Worm (Caenorhabditis elegans): ENCODE results near the gene lys-7.

DNA sequence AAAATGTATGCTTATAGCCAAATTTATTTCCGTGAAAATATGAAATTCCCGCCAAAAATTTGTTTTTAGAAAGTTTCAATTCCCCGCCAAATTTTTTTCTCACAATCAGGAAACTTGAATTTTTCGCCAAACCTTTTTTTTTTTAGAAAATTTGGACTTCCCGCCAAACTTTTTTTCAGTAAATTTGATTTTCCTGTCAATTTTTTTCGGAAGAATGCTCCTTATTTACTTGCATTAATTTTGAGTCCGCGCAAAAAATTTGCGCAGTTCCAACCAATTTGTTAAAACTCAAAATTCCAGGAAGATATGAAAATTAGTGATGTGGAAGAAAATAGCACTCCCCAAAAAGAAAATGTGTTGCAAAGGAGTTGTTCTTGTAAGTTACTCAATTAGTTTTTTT, 22.5 kb downstream of the lys-7 start, which contains the start of gene slc-28.2:
- no peak for TF ChIP-seq nhr-10 (tag; optimal IDR thresholded peaks at IDR 0.05)
- TF ChIP-seq nhr-77 (tag; optimal IDR thresholded peaks at IDR 0.05), result no peak
- no peak for TF ChIP-seq mdl-1 (tag; optimal IDR thresholded peaks at IDR 0.05)
- TF ChIP-seq elt-3 (tag; optimal IDR thresholded peaks at IDR 0.05), result no peak
- TF ChIP-seq nhr-129 (tag; optimal IDR thresholded peaks at IDR 0.05), result no peak

Measured in whole organism, L2 larva.